Worm (Caenorhabditis elegans): ENCODE data around the gene F37A8.5.

The F37A8.5 gene

DNA sequence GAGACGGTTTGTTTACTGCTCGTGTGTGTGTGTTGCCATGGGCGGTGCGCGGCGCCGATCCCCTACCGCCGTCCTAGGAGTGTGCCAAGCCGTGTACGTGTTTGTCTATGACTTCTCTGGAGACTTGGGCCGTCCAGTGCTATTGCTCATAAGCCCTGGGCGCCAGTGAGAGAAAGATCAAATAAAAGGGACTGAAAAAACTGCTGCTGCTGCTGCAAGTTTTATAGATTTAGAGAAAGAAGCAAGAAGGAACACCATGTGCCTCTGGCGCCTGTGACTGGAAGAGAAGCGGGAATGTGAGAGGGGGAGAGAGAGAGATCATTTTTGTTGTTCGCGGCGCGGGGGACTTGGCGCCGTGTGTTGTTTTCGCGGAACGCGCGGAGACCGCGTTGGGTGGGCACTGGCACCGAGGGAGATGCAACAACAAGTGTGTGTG is 27.6 kb downstream of the F37A8.5 start:
- TF ChIP-seq sma-9 (GFP tag; optimal IDR thresholded peaks at IDR 0.05) (peak; percentile 12), sma-9 (tag; optimal IDR thresholded peaks at IDR 0.05) (no peak), nhr-11 (tag; optimal IDR thresholded peaks at IDR 0.05) (no peak), mdl-1 (tag; optimal IDR thresholded peaks at IDR 0.05) (peak in 1 of 2 experiments; percentile 35), R02D3.7 (tag; optimal IDR thresholded peaks at IDR 0.05) (no peak), nhr-129 (tag; optimal IDR thresholded peaks at IDR 0.05) (peak; percentile 45), C34F6.9 (tag; optimal IDR thresholded peaks at IDR 0.05) (peak; percentile 8), nhr-25 (tag; optimal IDR thresholded peaks at IDR 0.05) (no peak), nhr-6 (tag; optimal IDR thresholded peaks at IDR 0.05) (no peak), gmeb-1 (tag; optimal IDR thresholded peaks at IDR 0.05) (no peak), mab-5 (tag; optimal IDR thresholded peaks at IDR 0.05) (no peak), ama-1 (optimal IDR thresholded peaks at IDR 0.05) (no peak), Y55F3AM.14 (GFP tag; optimal IDR thresholded peaks at IDR 0.05) (peak; percentile 14), aly-2 (tag; optimal IDR thresholded peaks at IDR 0.05) (no peak), lin-11 (tag; optimal IDR thresholded peaks at IDR 0.05) (peak; percentile 13), nhr-10 (tag; optimal IDR thresholded peaks at IDR 0.05) (no peak), nhr-21 (tag; optimal IDR thresholded peaks at IDR 0.05) (no peak), fos-1 (tag; optimal IDR thresholded peaks at IDR 0.05) (peak; percentile 0), F13H6.1 (tag; optimal IDR thresholded peaks at IDR 0.05) (peak; percentile 82), ZK546.5 (tag; optimal IDR thresholded peaks at IDR 0.05) (no peak), peb-1 (tag; optimal IDR thresholded peaks at IDR 0.05) (no peak), nhr-77 (tag; optimal IDR thresholded peaks at IDR 0.05) (no peak), nhr-237 (tag; optimal IDR thresholded peaks at IDR 0.05) (no peak), lsy-2 (tag; optimal IDR thresholded peaks at IDR 0.05) (peak in 1 of 2 experiments; percentile 34)

DNA sequence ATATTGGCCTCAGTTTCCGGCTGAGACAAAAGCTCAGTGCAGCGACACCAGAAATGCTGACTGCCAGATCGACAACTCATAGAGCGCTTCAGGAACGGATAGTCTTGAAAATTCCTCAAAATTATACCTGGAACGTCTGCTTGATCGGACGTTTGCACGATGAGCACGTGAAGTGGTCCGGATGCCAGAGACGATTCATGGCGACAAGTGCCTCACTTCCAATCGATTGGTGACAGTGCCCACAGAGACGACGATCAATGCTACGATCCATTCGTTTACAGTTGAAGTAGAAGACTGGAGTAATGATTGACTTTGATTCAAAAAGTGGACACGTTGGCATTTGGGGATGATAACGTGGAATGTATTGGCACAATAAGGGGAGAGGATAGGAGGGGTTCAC is 29.9 kb downstream of the F37A8.5 start, which contains the start of gene Y1A5A.1:
TSS of gene Y1A5A.1 (minus strand) at position 294 of the 400 bp plus-strand sequence.
- no peak for TF ChIP-seq lin-39 (tag; optimal IDR thresholded peaks at IDR 0.05)

DNA sequence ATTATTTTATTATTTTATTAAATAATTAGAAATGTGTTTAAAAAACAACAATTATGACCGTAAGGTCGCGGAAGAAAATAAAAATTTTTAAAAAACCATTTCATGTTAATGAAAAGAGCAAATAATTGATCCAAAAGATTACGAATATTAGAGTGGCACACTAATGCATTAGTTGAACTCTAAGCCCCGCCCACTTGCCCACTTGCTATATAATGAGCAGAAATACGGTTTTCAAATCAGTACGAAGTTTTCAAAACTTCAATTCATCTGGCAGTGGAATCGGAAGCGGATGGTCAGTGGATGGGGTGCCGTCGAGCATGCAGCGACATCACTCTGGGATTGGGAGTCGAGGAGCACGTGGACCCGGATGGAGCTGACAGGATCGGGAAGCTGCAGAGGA is 31.3 kb downstream of the F37A8.5 start, which contains the start of gene C36E8.6:
TSS of gene C36E8.6 (plus strand) at position 301 of the 400 bp plus-strand sequence.
- no peak for TF ChIP-seq nhr-10 (tag; optimal IDR thresholded peaks at IDR 0.05)
- no peak for TF ChIP-seq unc-55 (GFP tag; optimal IDR thresholded peaks at IDR 0.05)
- no peak for TF ChIP-seq zag-1 (tag; optimal IDR thresholded peaks at IDR 0.05)
- TF ChIP-seq dmd-4 (tag; optimal IDR thresholded peaks at IDR 0.05), result no peak
- TF ChIP-seq ceh-16 (tag; optimal IDR thresholded peaks at IDR 0.05), result no peak
- no peak for TF ChIP-seq nhr-25 (tag; optimal IDR thresholded peaks at IDR 0.05)
- no peak for TF ChIP-seq nhr-129 (tag; optimal IDR thresholded peaks at IDR 0.05)
- TF ChIP-seq lsy-2 (tag; optimal IDR thresholded peaks at IDR 0.05), result no peak
- no peak for TF ChIP-seq nhr-23 (tag; optimal IDR thresholded peaks at IDR 0.05)
- no peak for TF ChIP-seq Y55F3AM.14 (GFP tag; optimal IDR thresholded peaks at IDR 0.05)
- no peak for TF ChIP-seq ztf-11 (tag; optimal IDR thresholded peaks at IDR 0.05)
- TF ChIP-seq snpc-4 (tag; optimal IDR thresholded peaks at IDR 0.05), result no peak
- TF ChIP-seq peb-1 (tag; optimal IDR thresholded peaks at IDR 0.05), result no peak
- TF ChIP-seq ztf-4 (tag; optimal IDR thresholded peaks at IDR 0.05), result no peak
- no peak for TF ChIP-seq sma-3 (GFP tag; optimal IDR thresholded peaks at IDR 0.05)

- TF ChIP-seq ceh-82 (tag; optimal IDR thresholded peaks at IDR 0.05) (no peak), skn-1 (tag; optimal IDR thresholded peaks at IDR 0.05) (no peak), zag-1 (tag; optimal IDR thresholded peaks at IDR 0.05) (no peak), nhr-23 (tag; optimal IDR thresholded peaks at IDR 0.05) (no peak), sma-9 (GFP tag; optimal IDR thresholded peaks at IDR 0.05) (peak; percentile 79), sma-9 (tag; optimal IDR thresholded peaks at IDR 0.05) (no peak), F13H6.1 (tag; optimal IDR thresholded peaks at IDR 0.05) (peak; percentile 32), nhr-6 (tag; optimal IDR thresholded peaks at IDR 0.05) (no peak), nhr-25 (tag; optimal IDR thresholded peaks at IDR 0.05) (no peak), ceh-16 (tag; optimal IDR thresholded peaks at IDR 0.05) (no peak), lin-11 (tag; optimal IDR thresholded peaks at IDR 0.05) (no peak), lin-13 (GFP tag; optimal IDR thresholded peaks at IDR 0.05) (no peak), peb-1 (tag; optimal IDR thresholded peaks at IDR 0.05) (no peak), dmd-4 (tag; optimal IDR thresholded peaks at IDR 0.05) (no peak), mab-5 (tag; optimal IDR thresholded peaks at IDR 0.05) (no peak), nhr-129 (tag; optimal IDR thresholded peaks at IDR 0.05) (peak; percentile 13), R02D3.7 (tag; optimal IDR thresholded peaks at IDR 0.05) (no peak)
These were observed 34.9 kb downstream of the F37A8.5 start for ce11 chrIII:3991362-3991761.
